Worm (Caenorhabditis elegans): ENCODE data around the gene spe-18.

The spe-18 gene

DNA sequence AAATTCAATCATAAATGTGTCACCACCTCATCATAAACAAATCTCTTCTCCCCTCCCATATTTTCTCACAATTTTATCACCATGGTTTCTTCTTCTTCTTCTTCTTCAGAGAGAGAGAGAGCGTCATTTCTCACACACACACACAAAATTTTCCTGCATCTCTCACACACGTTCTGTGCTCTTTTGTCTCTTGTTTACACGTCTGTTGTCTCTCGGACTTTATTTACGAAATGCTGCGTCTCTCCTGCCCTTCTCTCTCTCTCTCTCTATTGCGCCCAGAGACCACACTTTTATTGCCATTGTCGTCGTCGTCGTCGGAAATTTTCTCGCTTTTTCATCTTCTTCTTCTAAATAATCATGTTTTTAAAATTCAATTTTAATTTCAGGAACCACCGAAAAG, 42.0 kb upstream of the spe-18 start, which contains the start of gene lec-1 (continued):
- no peak for TF ChIP-seq snpc-4 (GFP tag; optimal IDR thresholded peaks at IDR 0.05)
- TF ChIP-seq snpc-4 (tag; optimal IDR thresholded peaks at IDR 0.05): peak in 2 of 4 experiments; percentile 0 to 8
- TF ChIP-seq dox-1 (GFP tag; IDR thresholded peaks at IDR 0.05): peak; percentile 55; the same call in 1 of the 2 replicates
- peak; percentile 41 for TF ChIP-seq pha-4 (tag; optimal IDR thresholded peaks at IDR 0.05)
- peak; percentile 24 for TF ChIP-seq K12H6.12 (tag; optimal IDR thresholded peaks at IDR 0.05)
- no peak for TF ChIP-seq unc-62 (GFP tag; optimal IDR thresholded peaks at IDR 0.05)
- TF ChIP-seq mcd-1 (GFP tag; IDR thresholded peaks at IDR 0.05): no peak
- TF ChIP-seq lin-35 (GFP tag; optimal IDR thresholded peaks at IDR 0.05): peak in 1 of 3 experiments; percentile 16
- TF ChIP-seq tbp1 (GFP tag; optimal IDR thresholded peaks at IDR 0.05): no peak
- no peak for TF ChIP-seq madf-6 (GFP tag; IDR thresholded peaks at IDR 0.05)
- TF ChIP-seq lir-1 (GFP tag; conservative IDR thresholded peaks at IDR 0.05): no peak
- peak; percentile 77 for TF ChIP-seq nhr-80 (tag; optimal IDR thresholded peaks at IDR 0.05)
- no peak for TF ChIP-seq madf-3 (GFP tag; IDR thresholded peaks at IDR 0.05)
- TF ChIP-seq hlh-26 (GFP tag; conservative IDR thresholded peaks at IDR 0.05): no peak
- TF ChIP-seq egl-44 (GFP tag; IDR thresholded peaks at IDR 0.05): no peak

DNA sequence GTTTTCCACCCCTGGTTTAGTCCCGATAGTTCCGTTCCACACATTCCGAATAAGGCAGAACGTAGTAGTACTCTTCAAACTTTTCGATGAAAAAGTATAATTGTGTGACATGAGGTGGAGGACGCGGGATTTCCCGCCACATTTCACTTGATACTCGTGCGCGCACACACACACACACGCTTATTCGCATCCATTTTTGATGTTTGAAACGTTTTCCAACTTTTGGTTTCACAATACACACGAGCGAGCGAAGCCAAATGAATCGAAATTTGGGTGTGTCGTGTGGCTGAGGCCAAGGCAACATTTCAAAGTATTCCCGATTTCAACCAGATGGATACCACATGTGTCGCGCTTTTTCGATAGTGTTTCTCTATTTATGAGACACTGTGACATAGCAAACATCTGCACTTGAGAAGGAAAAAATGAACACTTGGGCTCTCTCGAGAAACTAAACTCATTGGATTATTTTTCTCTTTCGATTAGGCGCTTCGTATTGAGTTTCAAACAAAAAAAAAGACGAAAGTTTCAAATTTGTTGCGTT, 40.4 kb upstream of the spe-18 start:
- no peak for TF ChIP-seq aptf-2 (GFP tag; conservative IDR thresholded peaks at IDR 0.05)
- no peak for TF ChIP-seq cebp-1 (GFP tag; IDR thresholded peaks at IDR 0.05)
- TF ChIP-seq cebp-1 (tag; optimal IDR thresholded peaks at IDR 0.05): peak; percentile 60

DNA sequence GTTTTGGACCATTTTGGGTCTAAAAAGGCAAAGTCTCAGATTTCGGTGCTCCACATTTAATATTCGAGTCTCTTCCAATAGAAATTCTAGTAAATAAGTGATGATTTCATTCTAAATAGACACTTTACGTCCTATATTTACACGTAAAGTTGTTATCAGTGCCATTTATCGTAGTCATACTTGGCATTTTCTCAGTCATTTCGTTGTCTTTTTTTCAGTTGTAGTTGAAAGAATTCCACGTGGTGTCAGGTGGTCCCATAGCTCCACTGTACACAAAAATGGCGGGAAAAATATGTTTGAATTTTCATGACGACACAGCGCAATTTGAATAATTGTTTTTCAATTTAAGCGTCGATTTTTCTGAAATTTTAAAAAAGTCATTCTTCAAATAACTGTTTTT, 37.2 kb upstream of the spe-18 start:
- TF ChIP-seq chd-7 (tag; optimal IDR thresholded peaks at IDR 0.05) (no peak), rcor-1 (GFP tag; IDR thresholded peaks at IDR 0.05) (no peak), ztf-25 (GFP tag; IDR thresholded peaks at IDR 0.05) (no peak), let-607 (tag; optimal IDR thresholded peaks at IDR 0.05) (peak; percentile 77 to 83), nhr-80 (tag; optimal IDR thresholded peaks at IDR 0.05) (peak; percentile 50)

DNA sequence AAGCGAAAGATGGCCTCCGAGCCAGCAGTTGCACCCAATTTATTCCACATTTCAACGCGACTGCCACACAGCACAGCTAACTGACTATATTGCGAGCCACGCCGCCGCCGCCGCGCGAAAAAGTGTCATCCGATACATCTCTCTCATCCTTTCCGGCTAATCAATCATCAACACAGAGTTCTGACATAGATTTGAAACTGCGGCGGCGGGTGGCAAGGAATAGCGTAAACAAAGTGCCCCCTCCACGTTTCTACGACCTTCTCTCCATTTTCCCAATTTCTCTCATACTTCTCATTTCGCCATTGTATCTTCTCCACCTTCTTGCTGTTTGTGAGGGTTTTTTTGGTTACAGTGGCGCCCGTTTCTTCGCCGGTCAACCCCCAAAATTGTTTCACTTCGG, 36.2 kb upstream of the spe-18 start:
- TF ChIP-seq mcd-1 (GFP tag; IDR thresholded peaks at IDR 0.05): peak; percentile 33; the same call in 1 of the 2 replicates
- TF ChIP-seq madf-10 (tag; optimal IDR thresholded peaks at IDR 0.05): peak; percentile 26
- TF ChIP-seq bed-1 (GFP tag; IDR thresholded peaks at IDR 0.05): no peak
- TF ChIP-seq zfh-2 (GFP tag; conservative IDR thresholded peaks at IDR 0.05): peak; percentile 67
- TF ChIP-seq cebp-1 (GFP tag; IDR thresholded peaks at IDR 0.05): no peak
- TF ChIP-seq cebp-1 (tag; optimal IDR thresholded peaks at IDR 0.05): peak; percentile 10
- no peak for TF ChIP-seq snpc-1.3 (tag; optimal IDR thresholded peaks at IDR 0.05; ENCODE audit: insufficient read depth)
- TF ChIP-seq egrh-3 (GFP tag; IDR thresholded peaks at IDR 0.05): peak; percentile 10; the same call in 1 of the 2 replicates

DNA sequence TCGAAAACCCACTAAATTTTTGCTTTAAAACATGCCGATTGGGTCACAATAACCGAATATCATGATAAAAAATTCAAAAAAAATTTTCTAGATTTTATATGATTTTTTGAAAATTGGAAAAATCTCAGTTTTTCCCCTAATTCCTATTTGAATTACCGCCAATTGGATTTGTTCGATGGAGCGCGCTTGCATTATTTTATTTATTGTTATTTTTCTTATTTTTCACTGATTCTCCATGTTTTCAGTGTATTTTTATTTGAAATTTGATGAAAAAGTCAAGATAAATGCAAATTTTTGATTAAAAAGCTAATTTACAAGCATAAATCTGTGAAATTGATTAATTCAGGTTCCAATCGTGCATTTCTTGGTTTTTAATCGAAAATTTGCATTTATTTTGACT, 34.9 kb upstream of the spe-18 start:
- TF ChIP-seq F57C9.4 (tag; optimal IDR thresholded peaks at IDR 0.05) (no peak), ztf-3 (GFP tag; optimal IDR thresholded peaks at IDR 0.05) (no peak), snpc-3.4 (tag; optimal IDR thresholded peaks at IDR 0.05) (no peak), ceh-27 (GFP tag; optimal IDR thresholded peaks at IDR 0.05) (no peak), egrh-3 (GFP tag; IDR thresholded peaks at IDR 0.05) (no peak), unc-62 (GFP tag; optimal IDR thresholded peaks at IDR 0.05) (no peak), aptf-2 (GFP tag; conservative IDR thresholded peaks at IDR 0.05) (no peak), Y79H2A.3 (GFP tag; conservative IDR thresholded peaks at IDR 0.05) (no peak), mcd-1 (GFP tag; IDR thresholded peaks at IDR 0.05) (peak; percentile 37; the same call in 1 of the 2 replicates), ceh-58 (GFP tag; IDR thresholded peaks at IDR 0.05) (no peak), pbrm-1 (GFP tag; IDR thresholded peaks at IDR 0.05) (no peak), egl-18 (GFP tag; IDR thresholded peaks at IDR 0.05) (no peak), lin-54 (GFP tag; optimal IDR thresholded peaks at IDR 0.05) (peak; percentile 3), Y95B8A.8 (GFP tag; IDR thresholded peaks at IDR 0.05) (no peak), lin-35 (GFP tag; optimal IDR thresholded peaks at IDR 0.05) (no peak), madf-6 (GFP tag; IDR thresholded peaks at IDR 0.05) (peak; percentile 29; the same call in 1 of the 2 replicates), ztf-25 (GFP tag; IDR thresholded peaks at IDR 0.05) (no peak), attf-3 (GFP tag; conservative IDR thresholded peaks at IDR 0.05) (no peak), C06A6.2 (GFP tag; conservative IDR thresholded peaks at IDR 0.05) (no peak), F37B4.10 (GFP tag; IDR thresholded peaks at IDR 0.05) (no peak), Y67H2A.10 (GFP tag; conservative IDR thresholded peaks at IDR 0.05) (no peak)
